Fruit fly (Drosophila melanogaster): ENCODE results near the gene CG3961.

The CG3961 gene

dm6 chr3L:18867521-18867920 is 22.8 kb downstream of the CG3961 start, which contains the start of gene Dysb (continued):
- TF ChIP-seq CG12236 (GFP tag; optimal IDR thresholded peaks at IDR 0.05) (no peak), Doc3 (GFP tag; IDR thresholded peaks at IDR 0.05; ENCODE audit: partially characterized antibody) (peak; percentile 11; the same call in 1 of the 3 replicates), Nf-YC (tag; optimal IDR thresholded peaks at IDR 0.05) (peak; percentile 83), vfl (GFP tag; optimal IDR thresholded peaks at IDR 0.05) (peak; percentile 48), gem (tag; optimal IDR thresholded peaks at IDR 0.05) (peak; percentile 94), lov (optimal IDR thresholded peaks at IDR 0.05) (no peak), lov (GFP tag; IDR thresholded peaks at IDR 0.05) (peak; percentile 83), fd96Cb (tag; optimal IDR thresholded peaks at IDR 0.05) (peak; percentile 78), vvl (GFP tag; IDR thresholded peaks at IDR 0.05) (peak; percentile 98), phol (tag; optimal IDR thresholded peaks at IDR 0.05) (peak; percentile 81), CG13424 (tag; optimal IDR thresholded peaks at IDR 0.05) (peak; percentile 89), cad (GFP tag; optimal IDR thresholded peaks at IDR 0.05) (no peak), pita (GFP tag; optimal IDR thresholded peaks at IDR 0.05) (no peak), Xbp1 (GFP tag; optimal IDR thresholded peaks at IDR 0.05) (peak; percentile 89), CG34422 (GFP tag; IDR thresholded peaks at IDR 0.05) (peak; percentile 89), CG2199 (GFP tag; IDR thresholded peaks at IDR 0.05) (peak; percentile 63; the same call in 1 of the 3 replicates), kah (GFP tag; optimal IDR thresholded peaks at IDR 0.05) (peak; percentile 86), HmgZ (tag; optimal IDR thresholded peaks at IDR 0.05) (peak; percentile 87), pho (GFP tag; optimal IDR thresholded peaks at IDR 0.05) (peak; percentile 61), TFAM (GFP tag; optimal IDR thresholded peaks at IDR 0.05) (peak; percentile 8), Eip74EF (GFP tag; optimal IDR thresholded peaks at IDR 0.05) (peak in 1 of 2 experiments; percentile 78), da (GFP tag; optimal IDR thresholded peaks at IDR 0.05) (peak; percentile 5), CG12104 (GFP tag; optimal IDR thresholded peaks at IDR 0.05) (peak; percentile 44), C15 (GFP tag; IDR thresholded peaks at IDR 0.05) (peak; percentile 70; the same call in 1 of the 3 replicates), CG1792 (GFP tag; optimal IDR thresholded peaks at IDR 0.05) (no peak), CG7928 (GFP tag; optimal IDR thresholded peaks at IDR 0.05) (peak; percentile 9), kay (GFP tag; optimal IDR thresholded peaks at IDR 0.05) (peak; percentile 19), sd (tag; optimal IDR thresholded peaks at IDR 0.05) (peak; percentile 63), Camta (GFP tag; optimal IDR thresholded peaks at IDR 0.05) (peak; percentile 66), Bdp1 (GFP tag; optimal IDR thresholded peaks at IDR 0.05) (peak; percentile 49), Bteb2 (GFP tag; optimal IDR thresholded peaks at IDR 0.05) (peak; percentile 56), schlank (tag; optimal IDR thresholded peaks at IDR 0.05) (peak; percentile 70), Dad (GFP tag; optimal IDR thresholded peaks at IDR 0.05) (no peak), BEAF-32 (GFP tag; optimal IDR thresholded peaks at IDR 0.05) (no peak), CG13287 (GFP tag; IDR thresholded peaks at IDR 0.05; ENCODE audit: partially characterized antibody) (peak; percentile 63), Hand (GFP tag; optimal IDR thresholded peaks at IDR 0.05) (peak; percentile 81), NFAT (GFP tag; IDR thresholded peaks at IDR 0.05) (peak; percentile 96), CG7987 (GFP tag; optimal IDR thresholded peaks at IDR 0.05) (peak; percentile 70), cg (GFP tag; optimal IDR thresholded peaks at IDR 0.05) (no peak), pfk (GFP tag; optimal IDR thresholded peaks at IDR 0.05) (peak; percentile 38), HLHmδ (GFP tag; optimal IDR thresholded peaks at IDR 0.05) (peak; percentile 61), row (GFP tag; IDR thresholded peaks at IDR 0.05) (peak; percentile 97), CG4730 (GFP tag; IDR thresholded peaks at IDR 0.05) (peak; percentile 82), CG2875 (GFP tag; optimal IDR thresholded peaks at IDR 0.05) (peak; percentile 82), ftz-f1 (GFP tag; optimal IDR thresholded peaks at IDR 0.05) (peak; percentile 49), CG8089 (GFP tag; optimal IDR thresholded peaks at IDR 0.05) (no peak), Dref (GFP tag; IDR thresholded peaks at IDR 0.05) (peak; percentile 32; the same call in 1 of the 2 replicates), jing (GFP tag; optimal IDR thresholded peaks at IDR 0.05) (peak; percentile 36), az2 (GFP tag; optimal IDR thresholded peaks at IDR 0.05) (peak; percentile 88), Tbp (GFP tag; optimal IDR thresholded peaks at IDR 0.05) (no peak), CG15073 (GFP tag; optimal IDR thresholded peaks at IDR 0.05) (no peak)

All from whole organism, embryonic.